Worm (Caenorhabditis elegans): ENCODE results near the gene K08H10.10.

DNA sequence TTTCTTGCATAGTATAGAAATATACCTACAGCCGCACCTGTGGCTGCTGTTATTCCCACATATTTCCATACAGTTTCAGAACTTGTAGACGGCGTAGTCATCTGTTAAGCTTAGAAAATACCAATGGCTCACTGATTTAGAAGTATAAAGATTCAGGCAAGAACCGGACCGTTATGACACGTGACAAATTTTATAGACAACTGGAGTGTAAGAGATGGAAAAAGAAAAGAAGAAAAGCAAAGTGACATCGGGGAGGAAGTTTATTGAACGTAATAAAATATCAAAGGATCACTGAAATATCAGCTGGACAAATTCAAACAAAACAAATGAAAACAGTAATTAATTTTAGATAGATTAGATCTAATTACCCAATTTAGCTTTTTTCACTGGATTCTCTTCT lies 14.7 kb upstream of the K08H10.10 start, which contains the start of gene rmd-2:
- TF ChIP-seq dmd-4 (tag; optimal IDR thresholded peaks at IDR 0.05; ENCODE audit: borderline replicate concordance) (no peak), ets-4 (tag; optimal IDR thresholded peaks at IDR 0.05) (no peak), ref-2 (tag; optimal IDR thresholded peaks at IDR 0.05) (no peak), pag-3 (tag; optimal IDR thresholded peaks at IDR 0.05; ENCODE audit: borderline replicate concordance) (no peak), ama-1 (optimal IDR thresholded peaks at IDR 0.05) (no peak), ceh-24 (tag; optimal IDR thresholded peaks at IDR 0.05) (no peak), rnt-1 (tag; optimal IDR thresholded peaks at IDR 0.05) (no peak), zip-5 (tag; optimal IDR thresholded peaks at IDR 0.05) (no peak), F13H6.1 (tag; optimal IDR thresholded peaks at IDR 0.05) (no peak), ttx-3 (tag; optimal IDR thresholded peaks at IDR 0.05) (no peak)

Data from whole organism, late embryonic.